Worm (Caenorhabditis elegans) whole organism, young adult: ENCODE measurements around the gene Y66D12A.3.

Experiments used
- B0261.1 ChIP-seq: sonication (generic microtip); optimal IDR thresholded peaks from 2 replicates; lab custom pipeline; 2016; ENCODE audit warnings: mild to moderate bottlenecking, missing genetic modification characterization, moderate library complexity, missing compliant biosample characterization
- D2030.7 ChIP-seq: fragments of 200-800 bp; sonication (Bioruptor generic); IDR thresholded peaks from 2 replicates; pipeline ENCODE4 v1.3.6; 2022; ENCODE audit warnings: missing genetic modification reagents, missing genetic modification characterization, missing compliant biosample characterization
- F10E7.11 ChIP-seq: sonication (generic microtip); optimal IDR thresholded peaks from 2 replicates; lab custom pipeline; 2017; ENCODE audit warnings: mild to moderate bottlenecking, missing genetic modification characterization, moderate library complexity, missing compliant biosample characterization
- F33H1.4 ChIP-seq: fragments of 200-800 bp; sonication (Bioruptor generic); IDR thresholded peaks from 2 replicates; pipeline ENCODE4 v1.3.6; 2022; ENCODE audit warnings: missing genetic modification reagents, missing genetic modification characterization, missing compliant biosample characterization
- F39B2.1 ChIP-seq: fragments of 200-800 bp; sonication (Bioruptor generic); IDR thresholded peaks from 2 replicates; pipeline ENCODE4 v1.3.6; 2022; ENCODE audit warnings: missing genetic modification reagents, missing genetic modification characterization, missing compliant biosample characterization
- F55B11.4 ChIP-seq: sonication (generic microtip); optimal IDR thresholded peaks from 2 replicates; lab custom pipeline; 2016; ENCODE audit warnings: missing compliant biosample characterization, missing genetic modification characterization, borderline replicate concordance; ENCODE audit not compliant: insufficient read depth
- T07F8.4 ChIP-seq: sonication (generic microtip); optimal IDR thresholded peaks from 2 replicates; lab custom pipeline; 2016; ENCODE audit warnings: mild to moderate bottlenecking, missing genetic modification characterization, moderate library complexity, missing compliant biosample characterization
- Y67H2A.10 ChIP-seq: fragments of 200-800 bp; sonication (Bioruptor generic); conservative IDR thresholded peaks from 2 replicates; pipeline ENCODE4 v1.3.6; 2022; ENCODE audit warnings: missing genetic modification reagents, missing genetic modification characterization, missing compliant biosample characterization
- Y95B8A.8 ChIP-seq: fragments of 200-800 bp; sonication (Bioruptor generic); IDR thresholded peaks from 2 replicates; pipeline ENCODE4 v1.3.6; 2022; ENCODE audit warnings: missing genetic modification reagents, missing genetic modification characterization, missing compliant biosample characterization
- akir-1 ChIP-seq: fragments of 200-800 bp; sonication (Bioruptor generic); optimal IDR thresholded peaks from 2 replicates; lab custom pipeline; 2018; ENCODE audit warnings: mild to moderate bottlenecking, missing genetic modification characterization, moderate library complexity, missing compliant biosample characterization
- ama-1 ChIP-seq, 3 experiments: fragments of 150-350 bp in 1 of 3; sonication (generic microtip) in 2 of 3; optimal IDR thresholded peaks; 2 replicates each; lab custom pipeline; 2014 to 2018; ENCODE audit warnings: missing biosample characterization in 2 of 3, missing genetic modification characterization in 2 of 3, missing genetic modification reagents in 2 of 3
- athp-1 ChIP-seq: sonication (generic microtip); optimal IDR thresholded peaks from 2 replicates; lab custom pipeline; 2017; ENCODE audit warnings: mild to moderate bottlenecking, missing genetic modification characterization, missing compliant biosample characterization
- attf-3 ChIP-seq: fragments of 200-800 bp; sonication (Bioruptor generic); conservative IDR thresholded peaks from 2 replicates; pipeline ENCODE4 v1.3.6; 2022; ENCODE audit warnings: missing genetic modification reagents, missing genetic modification characterization, missing compliant biosample characterization
- attf-5 ChIP-seq: fragments of 200-800 bp; sonication (Bioruptor generic); optimal IDR thresholded peaks from 2 replicates; lab custom pipeline; 2018; ENCODE audit warnings: mild to moderate bottlenecking, missing genetic modification characterization, missing compliant biosample characterization
- attf-6 ChIP-seq: fragments of 200-800 bp; sonication (Bioruptor generic); IDR thresholded peaks from 2 replicates; pipeline ENCODE4 v1.3.6; 2022; ENCODE audit warnings: missing genetic modification reagents, missing genetic modification characterization, missing compliant biosample characterization
- ceh-27 ChIP-seq: fragments of 200-800 bp; sonication (Bioruptor generic); optimal IDR thresholded peaks from 2 replicates; lab custom pipeline; 2018; ENCODE audit warnings: mild to moderate bottlenecking, missing genetic modification characterization, moderate library complexity, missing compliant biosample characterization
- die-1 ChIP-seq: sonication (generic microtip); optimal IDR thresholded peaks from 2 replicates; lab custom pipeline; 2016; ENCODE audit warnings: missing genotype, mild to moderate bottlenecking, missing genetic modification characterization, missing compliant biosample characterization
- dpff-1 ChIP-seq: sonication (generic microtip); optimal IDR thresholded peaks from 2 replicates; lab custom pipeline; 2017; ENCODE audit warnings: mild to moderate bottlenecking, missing genetic modification characterization, missing compliant biosample characterization
- dpl-1 ChIP-seq: fragments of 150-350 bp; optimal IDR thresholded peaks from 2 replicates; lab custom pipeline; 2014; ENCODE audit warnings: missing biosample characterization, missing genetic modification reagents, missing genetic modification characterization
- egl-18 ChIP-seq: fragments of 200-800 bp; sonication (Bioruptor generic); IDR thresholded peaks from 2 replicates; pipeline ENCODE4 v1.3.6; 2022; ENCODE audit warnings: missing genetic modification reagents, missing genetic modification characterization, missing compliant biosample characterization
- egrh-3 ChIP-seq: fragments of 200-800 bp; sonication (Bioruptor generic); IDR thresholded peaks from 2 replicates; pipeline ENCODE4 v1.3.6; 2022; ENCODE audit warnings: missing genetic modification reagents, missing genetic modification characterization, missing compliant biosample characterization
- fkh-3 ChIP-seq: sonication (generic microtip); optimal IDR thresholded peaks from 2 replicates; lab custom pipeline; 2016; ENCODE audit warnings: mild to moderate bottlenecking, missing genetic modification characterization, missing compliant biosample characterization
- hmg-20 ChIP-seq: fragments of 200-800 bp; sonication (Bioruptor generic); IDR thresholded peaks from 2 replicates; pipeline ENCODE4 v1.3.6; 2022; ENCODE audit warnings: missing genetic modification reagents, missing genetic modification characterization, missing compliant biosample characterization
- lag-1 ChIP-seq: fragments of 200-800 bp; sonication (Bioruptor generic); IDR thresholded peaks from 2 replicates; pipeline ENCODE4 v1.3.6; 2022; ENCODE audit warnings: missing genetic modification reagents, missing genetic modification characterization, missing compliant biosample characterization
- lsy-27 ChIP-seq: sonication (generic microtip); optimal IDR thresholded peaks from 2 replicates; lab custom pipeline; 2017; ENCODE audit warnings: missing genetic modification characterization, mild to moderate bottlenecking, missing compliant biosample characterization, antibody characterized with exemption, missing genotype, borderline replicate concordance; ENCODE audit not compliant: insufficient read depth
- madf-10 ChIP-seq: sonication (generic microtip); optimal IDR thresholded peaks from 2 replicates; lab custom pipeline; 2016; ENCODE audit warnings: mild to moderate bottlenecking, missing genetic modification characterization, missing compliant biosample characterization
- madf-3 ChIP-seq: fragments of 200-800 bp; sonication (Bioruptor generic); IDR thresholded peaks from 2 replicates; pipeline ENCODE4 v1.3.6; 2022; ENCODE audit warnings: missing genetic modification reagents, missing genetic modification characterization, missing compliant biosample characterization
- nhr-80 ChIP-seq: sonication (generic microtip); optimal IDR thresholded peaks from 2 replicates; lab custom pipeline; 2016; ENCODE audit warnings: missing genetic modification characterization, missing compliant biosample characterization
- snpc-1.3 ChIP-seq: sonication (generic microtip); optimal IDR thresholded peaks from 2 replicates; lab custom pipeline; 2017; ENCODE audit warnings: missing genetic modification characterization, mild to moderate bottlenecking, missing compliant biosample characterization, antibody characterized with exemption, moderate library complexity, missing genotype, missing genetic modification reagents; ENCODE audit not compliant: insufficient read depth
- snpc-4 ChIP-seq, 5 experiments: fragments of 150-350 bp in 1 of 5; sonication (generic microtip) in 4 of 5; optimal IDR thresholded peaks; 2 replicates each; lab custom pipeline; 2014 to 2018; ENCODE audit warnings: missing genetic modification characterization in 5 of 5, missing biosample characterization in 3 of 5, antibody characterized with exemption in 2 of 5, mild to moderate bottlenecking in 2 of 5, missing compliant biosample characterization in 2 of 5, missing genotype in 2 of 5, moderate library complexity in 2 of 5, missing genetic modification reagents in 1 of 5
- tlf-1 ChIP-seq: fragments of 200-800 bp; sonication (Bioruptor generic); optimal IDR thresholded peaks from 2 replicates; lab custom pipeline; 2018; ENCODE audit warnings: mild to moderate bottlenecking, missing genetic modification characterization, missing compliant biosample characterization
- unc-62 ChIP-seq: fragments of 150-350 bp; optimal IDR thresholded peaks from 2 replicates; lab custom pipeline; 2014; ENCODE audit warnings: missing biosample characterization, missing genetic modification reagents, missing genetic modification characterization
- zfh-2 ChIP-seq: fragments of 200-800 bp; sonication (Bioruptor generic); conservative IDR thresholded peaks from 2 replicates; pipeline ENCODE4 v1.3.6; 2022; ENCODE audit warnings: missing genetic modification reagents, missing genetic modification characterization, missing compliant biosample characterization
- ztf-22 ChIP-seq: fragments of 200-800 bp; sonication (Bioruptor generic); optimal IDR thresholded peaks from 2 replicates; lab custom pipeline; 2018; ENCODE audit warnings: mild to moderate bottlenecking, missing genetic modification characterization, moderate library complexity, missing compliant biosample characterization
- ztf-3 ChIP-seq: fragments of 200-800 bp; sonication (Bioruptor generic); optimal IDR thresholded peaks from 2 replicates; lab custom pipeline; 2018; ENCODE audit warnings: mild to moderate bottlenecking, missing genetic modification characterization, missing compliant biosample characterization

Gene Y66D12A.3

DNA sequence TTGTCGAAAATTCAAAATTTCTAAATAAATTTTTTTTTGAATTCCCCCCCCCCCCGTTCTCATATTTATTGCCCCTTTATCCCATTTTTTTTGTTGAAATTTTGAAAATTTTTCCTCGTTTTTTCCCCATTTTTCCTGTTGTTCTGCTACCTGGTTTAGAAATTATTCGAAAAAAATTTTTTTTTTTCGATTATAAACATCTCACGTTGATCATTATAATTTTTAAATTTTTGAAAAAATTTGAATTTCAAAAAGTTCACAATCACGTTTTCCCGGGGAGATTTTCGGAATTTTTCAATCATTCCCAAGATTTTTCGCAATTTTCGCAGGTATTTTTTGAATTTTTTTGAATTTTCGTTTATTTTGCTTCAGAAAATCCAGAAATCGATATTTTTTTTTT, at the start of gene Y66D12A.3:
TSS of gene Y66D12A.3 (plus strand) at position 301 of the 400 bp plus-strand sequence.
- TF ChIP-seq F55B11.4 (tag; lab: Kevin White, UChicago) = no peak
- TF ChIP-seq madf-3 (GFP tag; lab: Robert Waterston, UW) = no peak
- no peak for TF ChIP-seq T07F8.4
- TF ChIP-seq athp-1 = no peak
- no peak for TF ChIP-seq ceh-27 (GFP tag; lab: Kevin White, UChicago)
- no peak for TF ChIP-seq hmg-20 (GFP tag; lab: Robert Waterston, UW)
- no peak for TF ChIP-seq unc-62 (GFP tag; lab: Kevin White, UChicago)
- no peak for TF ChIP-seq egl-18 (GFP tag; lab: Robert Waterston, UW)
- TF ChIP-seq tlf-1 (GFP tag; lab: Kevin White, UChicago) = no peak
- TF ChIP-seq die-1 (tag; lab: Kevin White, UChicago) = no peak
- TF ChIP-seq lag-1 (GFP tag; lab: Robert Waterston, UW) = no peak
- TF ChIP-seq F10E7.11 (tag; lab: Kevin White, UChicago) = no peak
- no peak for TF ChIP-seq akir-1 (GFP tag; lab: Kevin White, UChicago)
- TF ChIP-seq dpl-1 = no peak
- TF ChIP-seq dpff-1 (tag; lab: Kevin White, UChicago) = no peak
- no peak for TF ChIP-seq attf-5 (GFP tag; lab: Kevin White, UChicago)
- no peak for TF ChIP-seq attf-6 (GFP tag; lab: Robert Waterston, UW)
- no peak for TF ChIP-seq snpc-4 (GFP tag; optimal IDR thresholded peaks at IDR 0.05; lab: Kevin White, UChicago)
- TF ChIP-seq snpc-4 (tag; optimal IDR thresholded peaks at IDR 0.05; lab: Kevin White, UChicago) = no peak
- TF ChIP-seq fkh-3 (tag; lab: Kevin White, UChicago) = no peak
- TF ChIP-seq Y67H2A.10 (GFP tag; lab: Robert Waterston, UW) = no peak

DNA sequence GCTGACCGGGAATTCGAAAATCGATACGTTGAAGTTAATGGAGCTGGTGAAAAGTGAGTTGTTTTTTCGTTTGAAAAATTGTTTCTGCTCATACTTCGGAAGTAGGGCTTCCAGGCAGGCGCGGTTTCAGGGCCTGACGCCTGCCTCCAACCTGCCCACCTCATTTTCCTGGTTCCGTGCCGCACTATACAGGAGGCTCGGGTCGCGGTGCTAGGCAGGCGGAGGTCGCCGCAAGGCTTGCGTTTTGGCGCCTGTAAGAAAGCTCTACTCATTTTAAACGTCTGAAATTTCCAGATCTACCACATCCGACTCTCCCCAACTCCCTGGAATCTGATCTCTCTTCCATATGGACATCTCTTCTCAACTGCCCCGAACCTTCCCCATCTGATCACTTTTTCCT, 44.1 kb upstream of the Y66D12A.3 start:
- peak; percentile 48; the same call in 1 of the 2 replicates for TF ChIP-seq egrh-3 (GFP tag; lab: Robert Waterston, UW)
- TF ChIP-seq ama-1 (optimal IDR thresholded peaks at IDR 0.05; lab: Kevin White, UChicago) = no peak
- TF ChIP-seq ama-1 (GFP tag; optimal IDR thresholded peaks at IDR 0.05; lab: Kevin White, UChicago) = no peak
- no peak for TF ChIP-seq madf-10 (tag; lab: Kevin White, UChicago)
- no peak for TF ChIP-seq ztf-3 (GFP tag; lab: Kevin White, UChicago)
- no peak for TF ChIP-seq B0261.1 (tag; lab: Kevin White, UChicago)
- TF ChIP-seq F39B2.1 (GFP tag; lab: Robert Waterston, UW) = no peak
- no peak for TF ChIP-seq hmg-20 (GFP tag; lab: Robert Waterston, UW)
- TF ChIP-seq Y95B8A.8 (GFP tag; lab: Robert Waterston, UW) = no peak
- peak; percentile 74; the same call in 1 of the 2 replicates for TF ChIP-seq zfh-2
- no peak for TF ChIP-seq lsy-27 (tag; lab: Kevin White, UChicago)
- no peak for TF ChIP-seq attf-3 (GFP tag; lab: Robert Waterston, UW)
- TF ChIP-seq, all 124 proteins: peak for 2

DNA sequence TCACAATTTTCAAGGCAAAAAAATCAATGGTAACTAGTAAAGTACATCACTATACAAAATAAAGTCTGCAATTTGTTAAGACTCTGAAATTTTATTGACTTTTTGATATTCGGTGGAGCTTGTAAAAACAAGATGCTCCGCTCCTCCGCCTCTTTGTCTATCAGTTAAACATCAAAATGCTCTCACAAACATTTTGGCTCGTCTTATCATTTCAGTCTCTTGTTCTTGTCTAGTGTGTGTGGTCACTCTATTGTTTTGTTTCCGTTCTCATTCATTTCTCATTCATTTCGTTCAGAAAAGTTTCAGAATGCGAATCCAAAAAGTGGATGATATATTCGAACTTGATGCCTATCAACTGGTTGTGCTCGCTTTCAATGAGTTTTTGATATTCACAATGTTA, 40.9 kb upstream of the Y66D12A.3 start, which contains the start of gene Y66D12A.13:
TSS of gene Y66D12A.13 (plus strand) at position 301 of the 400 bp plus-strand sequence.
- no peak for TF ChIP-seq F33H1.4
- no peak for TF ChIP-seq snpc-1.3 (tag; lab: Kevin White, UChicago)
- peak; percentile 29 for TF ChIP-seq nhr-80 (tag; lab: Kevin White, UChicago)
- no peak for TF ChIP-seq ztf-22
- no peak for TF ChIP-seq D2030.7 (GFP tag; lab: Robert Waterston, UW)
